Worm (Caenorhabditis elegans) whole organism, L1 larva: ENCODE measurements around the gene F40F8.12.

Experiments used
- ama-1 ChIP-seq: fragments of 150-350 bp; optimal IDR thresholded peaks from 2 replicates; lab custom pipeline; 2014
- ceh-82 ChIP-seq, 3 experiments: fragments of 150-350 bp in 1 of 3; sonication (generic microtip) in 2 of 3; optimal IDR thresholded peaks; 2 replicates each; lab custom pipeline; 2014 to 2017; ENCODE audit warnings: missing biosample characterization in 3 of 3, missing genetic modification characterization in 3 of 3
- dpl-1 ChIP-seq, 3 experiments: fragments of 150-350 bp in 2 of 3; sonication (generic microtip) in 1 of 3; optimal IDR thresholded peaks; 2 replicates each; lab custom pipeline; 2014 to 2017; ENCODE audit warnings: missing biosample characterization in 3 of 3, missing genetic modification characterization in 3 of 3, missing genetic modification reagents in 3 of 3
- fkh-10 ChIP-seq: sonication (generic microtip); optimal IDR thresholded peaks from 2 replicates; lab custom pipeline; 2017; ENCODE audit warnings: missing biosample characterization, missing genetic modification reagents, missing genetic modification characterization
- fkh-4 ChIP-seq: sonication (generic microtip); optimal IDR thresholded peaks from 2 replicates; lab custom pipeline; 2016; ENCODE audit warnings: missing compliant biosample characterization, missing genetic modification characterization, borderline replicate concordance
- hlh-4 ChIP-seq: sonication (generic microtip); optimal IDR thresholded peaks from 2 replicates; lab custom pipeline; 2016; ENCODE audit warnings: mild to moderate bottlenecking, missing genetic modification characterization, missing compliant biosample characterization
- mdl-1 ChIP-seq, 2 experiments: fragments of 150-350 bp; optimal IDR thresholded peaks; 2 replicates each; lab custom pipeline; 2014 to 2017; ENCODE audit warnings: missing biosample characterization in 2 of 2, missing genetic modification characterization in 2 of 2, inconsistent platforms in 1 of 2
- nhr-12 ChIP-seq: sonication (generic microtip); optimal IDR thresholded peaks from 2 replicates; lab custom pipeline; 2017; ENCODE audit warnings: missing biosample characterization, missing genetic modification characterization
- nhr-77 ChIP-seq: fragments of 150-350 bp; optimal IDR thresholded peaks from 2 replicates; lab custom pipeline; 2014; ENCODE audit warnings: missing biosample characterization, missing genetic modification characterization
- rnt-1 ChIP-seq: sonication (generic microtip); optimal IDR thresholded peaks from 2 replicates; lab custom pipeline; 2016; ENCODE audit warnings: mild to moderate bottlenecking, missing genetic modification characterization, moderate library complexity, missing compliant biosample characterization
- sptf-1 ChIP-seq: fragments of 150-350 bp; optimal IDR thresholded peaks from 2 replicates; lab custom pipeline; 2014; ENCODE audit warnings: missing biosample characterization, missing genetic modification characterization
- sup-37 ChIP-seq: fragments of 200-800 bp; sonication (Bioruptor generic); optimal IDR thresholded peaks from 2 replicates; lab custom pipeline; 2018; ENCODE audit warnings: mild to moderate bottlenecking, missing genetic modification characterization, missing compliant biosample characterization
- zag-1 ChIP-seq: fragments of 150-350 bp; optimal IDR thresholded peaks from 2 replicates; lab custom pipeline; 2014; ENCODE audit warnings: missing biosample characterization, missing genetic modification characterization

DNA sequence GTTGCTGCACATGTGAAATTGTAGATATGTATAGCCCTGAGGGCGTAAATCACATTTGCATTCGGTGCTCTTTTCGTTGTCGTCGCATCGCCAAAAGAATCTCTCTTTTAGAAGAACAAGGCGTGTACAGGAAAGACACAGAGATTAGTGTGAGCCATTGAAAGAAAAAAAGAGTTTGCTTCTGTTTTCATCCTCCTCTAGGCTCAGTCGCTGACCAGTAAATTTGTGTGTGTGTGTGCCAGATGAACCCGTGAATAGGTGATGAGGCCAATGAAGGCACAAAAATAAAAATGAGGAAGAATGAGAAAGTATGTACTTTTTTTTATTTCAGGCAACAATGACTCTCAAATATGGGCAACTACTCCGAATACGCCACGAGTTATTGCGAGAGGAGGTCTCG, 17.2 kb upstream of the F40F8.12 start, which contains the start of gene mat-2:
- TF ChIP-seq ama-1 (lab: Kevin White, UChicago) (no peak), hlh-4 (tag; lab: Kevin White, UChicago) (no peak), nhr-77 (tag; lab: Kevin White, UChicago) (no peak), fkh-10 (GFP tag; lab: Kevin White, UChicago) (no peak), nhr-12 (no peak), ceh-82 (tag; optimal IDR thresholded peaks at IDR 0.05; lab: Kevin White, UChicago) (no peak), zag-1 (tag; lab: Kevin White, UChicago) (no peak), dpl-1 (GFP tag; optimal IDR thresholded peaks at IDR 0.05; lab: Kevin White, UChicago) (no peak), mdl-1 (tag; optimal IDR thresholded peaks at IDR 0.05; lab: Kevin White, UChicago) (no peak), fkh-4 (tag; lab: Kevin White, UChicago) (no peak), rnt-1 (tag; lab: Kevin White, UChicago) (no peak), sptf-1 (no peak), sup-37 (GFP tag; lab: Kevin White, UChicago) (no peak)
